Fruit fly (Drosophila melanogaster) whole organism, embryonic: ENCODE data around the gene ClC-a.

Experiments used
- Bgb ChIP-seq: fragments of 200-800 bp; sonication (Bioruptor generic); IDR thresholded peaks from 2 replicates; pipeline ENCODE4 v1.3.6; 2022; ENCODE audit warnings: missing biosample characterization, missing genetic modification characterization; ENCODE audit not compliant: partially characterized antibody
- CG10979 ChIP-seq: fragments of 200-800 bp; sonication (Bioruptor generic); optimal IDR thresholded peaks from 2 replicates; lab custom pipeline; 2018; ENCODE audit warnings: missing biosample characterization, mild to moderate bottlenecking, missing genetic modification characterization, moderate library complexity
- CG12155 ChIP-seq: fragments of 200-800 bp; sonication (Bioruptor generic); optimal IDR thresholded peaks from 3 replicates; lab custom pipeline; 2016; ENCODE audit warnings: missing biosample characterization, missing genetic modification characterization
- CG15479 ChIP-seq: fragments of 200-800 bp; sonication (Bioruptor generic); optimal IDR thresholded peaks from 3 replicates; lab custom pipeline; 2019; ENCODE audit warnings: missing biosample characterization, mild to moderate bottlenecking, missing genetic modification characterization, moderate library complexity
- CG1603 ChIP-seq: fragments of 200-800 bp; sonication (Bioruptor generic); optimal IDR thresholded peaks from 2 replicates; lab custom pipeline; 2019; ENCODE audit warnings: missing biosample characterization, mild to moderate bottlenecking, missing genetic modification characterization, moderate library complexity
- CG17802 ChIP-seq: fragments of 200-800 bp; sonication (Bioruptor generic); optimal IDR thresholded peaks from 2 replicates; lab custom pipeline; 2018; ENCODE audit warnings: missing biosample characterization, mild to moderate bottlenecking, missing genetic modification characterization, moderate library complexity
- CG17829 ChIP-seq: fragments of 200-800 bp; optimal IDR thresholded peaks from 2 replicates; lab custom pipeline; 2019; ENCODE audit warnings: missing biosample characterization, mild to moderate bottlenecking, missing genetic modification characterization, moderate library complexity
- CG1832 ChIP-seq: fragments of 200-800 bp; sonication (Bioruptor generic); optimal IDR thresholded peaks from 2 replicates; lab custom pipeline; 2017; ENCODE audit warnings: missing biosample characterization, mild to moderate bottlenecking, missing genetic modification characterization, inconsistent platforms
- CG3163 ChIP-seq: fragments of 200-800 bp; sonication (Bioruptor generic); optimal IDR thresholded peaks from 3 replicates; lab custom pipeline; 2016; ENCODE audit warnings: missing biosample characterization, missing genetic modification characterization
- CG33557 ChIP-seq: fragments of 200-800 bp; sonication (Bioruptor generic); optimal IDR thresholded peaks from 2 replicates; lab custom pipeline; 2019; ENCODE audit warnings: missing biosample characterization, mild to moderate bottlenecking, missing genetic modification characterization, moderate library complexity
- CG4820 ChIP-seq: fragments of 200-800 bp; sonication (Bioruptor generic); optimal IDR thresholded peaks from 3 replicates; lab custom pipeline; 2016; ENCODE audit warnings: missing biosample characterization, missing genetic modification characterization
- CG6689 ChIP-seq: fragments of 200-800 bp; sonication (Bioruptor generic); IDR thresholded peaks from 2 replicates; pipeline ENCODE4 v1.3.6; 2022; ENCODE audit warnings: missing biosample characterization, missing genetic modification characterization
- CG7928 ChIP-seq: fragments of 200-800 bp; sonication (Bioruptor generic); optimal IDR thresholded peaks from 2 replicates; lab custom pipeline; 2017; ENCODE audit warnings: missing biosample characterization, mild to moderate bottlenecking, missing genetic modification characterization
- D19A ChIP-seq: fragments of 200-800 bp; optimal IDR thresholded peaks from 3 replicates; lab custom pipeline; 2019; ENCODE audit warnings: missing biosample characterization, mild to moderate bottlenecking, missing genetic modification characterization, moderate library complexity
- Dad ChIP-seq: fragments of 200-800 bp; sonication (Bioruptor generic); optimal IDR thresholded peaks from 3 replicates; lab custom pipeline; 2016; ENCODE audit warnings: missing biosample characterization, missing genetic modification characterization
- Dp ChIP-seq: fragments of 200-800 bp; sonication (Bioruptor generic); optimal IDR thresholded peaks from 2 replicates; lab custom pipeline; 2018; ENCODE audit warnings: missing biosample characterization, mild to moderate bottlenecking, missing genetic modification characterization, moderate library complexity
- HLH4C ChIP-seq: fragments of 200-800 bp; sonication (Bioruptor generic); IDR thresholded peaks from 3 replicates; pipeline ENCODE4 v1.3.6; 2022; ENCODE audit warnings: missing biosample characterization, missing genetic modification characterization; ENCODE audit not compliant: partially characterized antibody
- Myb ChIP-seq: fragments of 200-800 bp; sonication (Bioruptor generic); optimal IDR thresholded peaks from 2 replicates; lab custom pipeline; 2016; ENCODE audit warnings: missing biosample characterization, missing genetic modification characterization
- Oaz ChIP-seq: fragments of 200-800 bp; sonication (Bioruptor generic); IDR thresholded peaks from 2 replicates; pipeline ENCODE4 v1.3.6; 2022; ENCODE audit warnings: missing biosample characterization, missing genetic modification characterization
- Pdp1 ChIP-seq, 2 experiments: fragments of 200-800 bp; sonication (Bioruptor generic); optimal IDR thresholded peaks; 3 replicates each; lab custom pipeline; 2016; ENCODE audit warnings: missing biosample characterization in 2 of 2, missing genetic modification characterization in 2 of 2, mild to moderate bottlenecking in 1 of 2, moderate library complexity in 1 of 2
- Poxn ChIP-seq: fragments of 200-800 bp; sonication (Bioruptor generic); IDR thresholded peaks from 2 replicates; pipeline ENCODE4 v1.3.6; 2022; ENCODE audit warnings: missing biosample characterization, missing genetic modification characterization
- Scr ChIP-seq: fragments of 200-800 bp; sonication (Bioruptor generic); IDR thresholded peaks from 2 replicates; pipeline ENCODE4 v1.3.6; 2022; ENCODE audit warnings: missing biosample characterization, missing genetic modification characterization; ENCODE audit not compliant: partially characterized antibody
- Sox100B ChIP-seq: fragments of 200-800 bp; sonication (Bioruptor generic); optimal IDR thresholded peaks from 3 replicates; lab custom pipeline; 2018; ENCODE audit warnings: missing biosample characterization, mild to moderate bottlenecking, missing genetic modification characterization
- Sry-δ ChIP-seq: fragments of 200-800 bp; sonication (Bioruptor generic); optimal IDR thresholded peaks from 2 replicates; lab custom pipeline; 2016; ENCODE audit warnings: missing biosample characterization, missing genetic modification characterization
- Taf1 ChIP-seq: fragments of 200-800 bp; sonication (Bioruptor generic); IDR thresholded peaks from 2 replicates; pipeline ENCODE4 v1.3.6; 2022; ENCODE audit warnings: missing biosample characterization, missing genetic modification characterization
- Trl ChIP-seq, 3 experiments: fragments of >200 bp in 2 of 3; fragments of 200-800 bp in 1 of 3; sonication (Bioruptor generic) in 1 of 3; optimal IDR thresholded peaks; 2 replicates in 1 of 3; 3 replicates in 2 of 3; lab custom pipeline; 2016 to 2017; ENCODE audit warnings: missing biosample characterization in 1 of 3, missing genetic modification characterization in 1 of 3
- Xbp1 ChIP-seq: fragments of 200-800 bp; sonication (Bioruptor generic); optimal IDR thresholded peaks from 3 replicates; lab custom pipeline; 2016; ENCODE audit warnings: missing biosample characterization, mild to moderate bottlenecking, missing genetic modification characterization
- ato ChIP-seq: fragments of 200-800 bp; sonication (Bioruptor generic); IDR thresholded peaks from 2 replicates; pipeline ENCODE4 v1.3.6; 2022; ENCODE audit warnings: missing biosample characterization, missing genetic modification characterization; ENCODE audit not compliant: partially characterized antibody
- bab2 ChIP-seq: fragments of 200-800 bp; sonication (Bioruptor generic); optimal IDR thresholded peaks from 2 replicates; lab custom pipeline; 2016; ENCODE audit warnings: missing biosample characterization, missing genetic modification characterization
- bcd ChIP-seq: fragments of 200-800 bp; sonication (Bioruptor generic); optimal IDR thresholded peaks from 2 replicates; lab custom pipeline; 2017; ENCODE audit warnings: missing biosample characterization, mild to moderate bottlenecking, missing genetic modification characterization
- caup ChIP-seq: fragments of 200-800 bp; sonication (Bioruptor generic); optimal IDR thresholded peaks from 3 replicates; lab custom pipeline; 2017; ENCODE audit warnings: missing biosample characterization, mild to moderate bottlenecking, missing genetic modification characterization, moderate library complexity; ENCODE audit not compliant: severe bottlenecking
- chm ChIP-seq: fragments of 200-800 bp; sonication (Bioruptor generic); IDR thresholded peaks from 2 replicates; pipeline ENCODE4 v1.3.6; 2022; ENCODE audit warnings: missing biosample characterization, missing genetic modification characterization
- corto ChIP-seq: fragments of 200-800 bp; sonication (Bioruptor generic); optimal IDR thresholded peaks from 2 replicates; lab custom pipeline; 2016; ENCODE audit warnings: missing biosample characterization, mild to moderate bottlenecking, missing genetic modification characterization, moderate library complexity
- danr ChIP-seq: fragments of 200-800 bp; sonication (Bioruptor generic); IDR thresholded peaks from 2 replicates; pipeline ENCODE4 v1.3.6; 2022; ENCODE audit warnings: missing biosample characterization, missing genetic modification characterization
- fd3F ChIP-seq: fragments of 200-800 bp; sonication (Bioruptor generic); optimal IDR thresholded peaks from 2 replicates; lab custom pipeline; 2018; ENCODE audit warnings: missing biosample characterization, mild to moderate bottlenecking, missing genetic modification characterization, moderate library complexity
- her ChIP-seq: fragments of 200-800 bp; sonication (Bioruptor generic); optimal IDR thresholded peaks from 2 replicates; lab custom pipeline; 2016; ENCODE audit warnings: missing biosample characterization, missing genetic modification characterization
- jigr1 ChIP-seq: fragments of 200-800 bp; sonication (Bioruptor generic); IDR thresholded peaks from 3 replicates; pipeline ENCODE4 v1.3.6; 2022; ENCODE audit warnings: missing biosample characterization, missing genetic modification characterization
- jumu ChIP-seq: fragments of 200-800 bp; sonication (Bioruptor generic); optimal IDR thresholded peaks from 3 replicates; lab custom pipeline; 2016; ENCODE audit warnings: missing biosample characterization, missing genetic modification characterization
- klu ChIP-seq: fragments of 200-800 bp; sonication (Bioruptor generic); IDR thresholded peaks from 2 replicates; pipeline ENCODE4 v1.3.6; 2022; ENCODE audit warnings: missing biosample characterization, missing genetic modification characterization
- nmo ChIP-seq: fragments of 200-800 bp; sonication (Bioruptor generic); optimal IDR thresholded peaks from 2 replicates; lab custom pipeline; 2018; ENCODE audit warnings: missing biosample characterization, mild to moderate bottlenecking, missing genetic modification characterization, moderate library complexity
- p53 ChIP-seq: fragments of 200-800 bp; sonication (Bioruptor generic); optimal IDR thresholded peaks from 2 replicates; lab custom pipeline; 2016; ENCODE audit warnings: missing biosample characterization, missing genetic modification characterization
- pb ChIP-seq: fragments of 200-800 bp; sonication (Bioruptor generic); optimal IDR thresholded peaks from 3 replicates; lab custom pipeline; 2016; ENCODE audit warnings: missing biosample characterization, missing genetic modification characterization
- row ChIP-seq: fragments of 200-800 bp; sonication (Bioruptor generic); IDR thresholded peaks from 3 replicates; pipeline ENCODE4 v1.3.6; 2022; ENCODE audit warnings: missing biosample characterization, missing genetic modification characterization
- schlank ChIP-seq: fragments of 200-800 bp; sonication (Bioruptor generic); optimal IDR thresholded peaks from 2 replicates; lab custom pipeline; 2018; ENCODE audit warnings: missing biosample characterization, mild to moderate bottlenecking, missing genetic modification characterization
- tgo ChIP-seq: fragments of 200-800 bp; sonication (Bioruptor generic); IDR thresholded peaks from 3 replicates; pipeline ENCODE4 v1.3.6; 2022; ENCODE audit warnings: missing biosample characterization, missing genetic modification characterization
- toy ChIP-seq: fragments of 200-800 bp; sonication (Bioruptor generic); IDR thresholded peaks from 2 replicates; pipeline ENCODE4 v1.3.6; 2022; ENCODE audit warnings: missing biosample characterization, missing genetic modification characterization
- vnd ChIP-seq: fragments of 200-800 bp; sonication (Bioruptor generic); IDR thresholded peaks from 3 replicates; pipeline ENCODE4 v1.3.6; 2022; ENCODE audit warnings: missing biosample characterization, missing genetic modification characterization; ENCODE audit not compliant: partially characterized antibody

Gene ClC-a

dm6 chr3R:11849378-11850249 lies 36.6 kb upstream of the ClC-a start (continued):
- peak; percentile 88 for TF ChIP-seq D19A (tag; lab: Kevin White, UChicago)
- TF ChIP-seq nmo (GFP tag; lab: Kevin White, UChicago), result peak; percentile 95
- no peak for TF ChIP-seq ato (GFP tag; lab: Robert Waterston, UW)
- peak; percentile 93 for TF ChIP-seq jumu (GFP tag; lab: Kevin White, UChicago)
- peak; percentile 91 to 93 for TF ChIP-seq Pdp1 (GFP tag; optimal IDR thresholded peaks at IDR 0.05; lab: Kevin White, UChicago)
- peak; percentile 92 for TF ChIP-seq CG6689 (GFP tag; lab: Robert Waterston, UW)
- no peak for TF ChIP-seq schlank (tag; lab: Kevin White, UChicago)
- TF ChIP-seq Bgb (GFP tag; lab: Robert Waterston, UW), result no peak
- no peak for TF ChIP-seq CG1832 (GFP tag; lab: Kevin White, UChicago)
- TF ChIP-seq caup (GFP tag; lab: Kevin White, UChicago), result peak; percentile 57
- peak; percentile 58 for TF ChIP-seq CG12155 (GFP tag; lab: Kevin White, UChicago)
- TF ChIP-seq vnd (GFP tag; lab: Robert Waterston, UW), result no peak
- peak; percentile 96 for TF ChIP-seq chm (GFP tag; lab: Robert Waterston, UW)
- peak; percentile 90 for TF ChIP-seq jigr1 (GFP tag; lab: Robert Waterston, UW)
- peak; percentile 57; the same call in 1 of the 2 replicates for TF ChIP-seq klu (GFP tag; lab: Robert Waterston, UW)
- TF ChIP-seq Scr, result no peak
- peak; percentile 94 for TF ChIP-seq CG4820 (GFP tag; lab: Kevin White, UChicago)
- no peak for TF ChIP-seq fd3F
- TF ChIP-seq bcd (GFP tag; lab: Kevin White, UChicago), result peak; percentile 84
- TF ChIP-seq CG17802 (tag; lab: Kevin White, UChicago), result peak; percentile 86
- TF ChIP-seq CG33557 (GFP tag; lab: Kevin White, UChicago), result peak; percentile 73
- peak; percentile 98 for TF ChIP-seq CG1603 (tag; lab: Kevin White, UChicago)
- peak; percentile 95 for TF ChIP-seq p53
- peak; percentile 48 for TF ChIP-seq Sry-δ
- peak; percentile 93 for TF ChIP-seq CG17829 (tag; lab: Kevin White, UChicago)
- peak; percentile 92 for TF ChIP-seq Xbp1 (GFP tag; lab: Kevin White, UChicago)
- TF ChIP-seq Myb (GFP tag; lab: Kevin White, UChicago), result peak; percentile 57
- peak; percentile 79 for TF ChIP-seq tgo (GFP tag; lab: Robert Waterston, UW)
- no peak for TF ChIP-seq Poxn (GFP tag; lab: Robert Waterston, UW)
- TF ChIP-seq row, result peak; percentile 83
- TF ChIP-seq CG15479 (GFP tag; lab: Kevin White, UChicago), result no peak
- TF ChIP-seq Sox100B, result peak; percentile 90
- peak; percentile 77 for TF ChIP-seq Dad (GFP tag; lab: Kevin White, UChicago)
- peak; percentile 67 for TF ChIP-seq Oaz
- no peak for TF ChIP-seq Trl (optimal IDR thresholded peaks at IDR 0.05; lab: Kevin White, UChicago)
- peak; percentile 92 for TF ChIP-seq Trl (GFP tag; optimal IDR thresholded peaks at IDR 0.05; lab: Kevin White, UChicago)
- TF ChIP-seq HLH4C, result no peak
- no peak for TF ChIP-seq corto (GFP tag; lab: Kevin White, UChicago)
- TF ChIP-seq CG3163 (GFP tag; lab: Kevin White, UChicago), result peak; percentile 59
- no peak for TF ChIP-seq CG7928
- peak; percentile 86 for TF ChIP-seq her (GFP tag; lab: Kevin White, UChicago)
- peak; percentile 87 for TF ChIP-seq bab2
- peak; percentile 83 for TF ChIP-seq danr
- TF ChIP-seq pb (GFP tag; lab: Kevin White, UChicago), result peak; percentile 82
- peak; percentile 56; the same call in 1 of the 2 replicates for TF ChIP-seq toy (GFP tag; lab: Robert Waterston, UW)
- TF ChIP-seq CG10979 (tag; lab: Kevin White, UChicago), result peak; percentile 95
- TF ChIP-seq Dp (GFP tag; lab: Kevin White, UChicago), result no peak
- no peak; the same call in 1 of the 2 replicates for TF ChIP-seq Taf1
